Worm (Caenorhabditis elegans) whole organism, L2 larva: ENCODE measurements around the gene JC8.4.

Experiments
- C34F6.9 ChIP-seq: fragments of 150-350 bp; optimal IDR thresholded peaks from 2 replicates; lab custom pipeline; 2014; ENCODE audit warnings: missing biosample characterization, missing genetic modification characterization
- F13H6.1 ChIP-seq: sonication (generic microtip); optimal IDR thresholded peaks from 2 replicates; lab custom pipeline; 2016; ENCODE audit warnings: missing genetic modification characterization, missing compliant biosample characterization
- R02D3.7 ChIP-seq: fragments of 150-350 bp; optimal IDR thresholded peaks from 2 replicates; lab custom pipeline; 2014; ENCODE audit warnings: missing biosample characterization, missing genetic modification characterization
- Y55F3AM.14 ChIP-seq: fragments of 200-800 bp; sonication (Bioruptor generic); optimal IDR thresholded peaks from 2 replicates; lab custom pipeline; 2018; ENCODE audit warnings: mild to moderate bottlenecking, missing genetic modification characterization, missing compliant biosample characterization
- ZK546.5 ChIP-seq: sonication (generic microtip); optimal IDR thresholded peaks from 2 replicates; lab custom pipeline; 2017; ENCODE audit warnings: missing biosample characterization, missing genetic modification characterization
- alr-1 ChIP-seq: fragments of 150-350 bp; optimal IDR thresholded peaks from 2 replicates; lab custom pipeline; 2014; ENCODE audit warnings: missing biosample characterization, missing genetic modification characterization
- aly-2 ChIP-seq: fragments of 150-350 bp; optimal IDR thresholded peaks from 2 replicates; lab custom pipeline; 2014; ENCODE audit warnings: missing biosample characterization, missing genetic modification characterization
- ama-1 ChIP-seq: fragments of 150-350 bp; optimal IDR thresholded peaks from 2 replicates; lab custom pipeline; 2018; ENCODE audit warnings: inconsistent platforms
- blmp-1 ChIP-seq: sonication (generic microtip); optimal IDR thresholded peaks from 2 replicates; lab custom pipeline; 2017; ENCODE audit warnings: missing genetic modification characterization, mild to moderate bottlenecking, missing compliant biosample characterization, antibody characterized with exemption, moderate library complexity; ENCODE audit not compliant: insufficient read depth
- ceh-16 ChIP-seq: fragments of 150-350 bp; optimal IDR thresholded peaks from 2 replicates; lab custom pipeline; 2014; ENCODE audit warnings: missing biosample characterization, missing genetic modification characterization
- ceh-82 ChIP-seq: fragments of 150-350 bp; optimal IDR thresholded peaks from 2 replicates; lab custom pipeline; 2014; ENCODE audit warnings: missing biosample characterization, missing genetic modification characterization
- crh-2 ChIP-seq: sonication (generic microtip); optimal IDR thresholded peaks from 2 replicates; lab custom pipeline; 2017; ENCODE audit warnings: missing biosample characterization, missing genetic modification characterization
- dmd-4 ChIP-seq: sonication (generic microtip); optimal IDR thresholded peaks from 2 replicates; lab custom pipeline; 2017; ENCODE audit warnings: missing biosample characterization, missing genetic modification characterization
- elt-1 ChIP-seq: fragments of 150-350 bp; optimal IDR thresholded peaks from 2 replicates; lab custom pipeline; 2014; ENCODE audit warnings: missing biosample characterization, missing genetic modification characterization
- elt-3 ChIP-seq: sonication (generic microtip); optimal IDR thresholded peaks from 2 replicates; lab custom pipeline; 2017; ENCODE audit warnings: missing biosample characterization, missing genetic modification characterization
- fos-1 ChIP-seq: fragments of 150-350 bp; optimal IDR thresholded peaks from 2 replicates; lab custom pipeline; 2014; ENCODE audit warnings: missing biosample characterization, missing genetic modification characterization
- gmeb-1 ChIP-seq: fragments of 150-350 bp; optimal IDR thresholded peaks from 2 replicates; lab custom pipeline; 2014; ENCODE audit warnings: missing biosample characterization, missing genetic modification characterization
- lin-11 ChIP-seq: fragments of 150-350 bp; sonication (generic microtip); optimal IDR thresholded peaks from 2 replicates; lab custom pipeline; 2014; ENCODE audit warnings: missing biosample characterization, missing genetic modification characterization, inconsistent platforms, mixed read lengths
- lin-13 ChIP-seq: fragments of 150-350 bp; optimal IDR thresholded peaks from 2 replicates; lab custom pipeline; 2014; ENCODE audit warnings: missing biosample characterization, missing genetic modification reagents, missing genetic modification characterization
- lin-39 ChIP-seq: fragments of 150-350 bp; optimal IDR thresholded peaks from 2 replicates; lab custom pipeline; 2014; ENCODE audit warnings: missing biosample characterization, missing genetic modification reagents, missing genetic modification characterization
- lsy-2 ChIP-seq, 2 experiments: fragments of 150-350 bp in 1 of 2; sonication (generic microtip) in 1 of 2; optimal IDR thresholded peaks; 2 replicates each; lab custom pipeline; 2014 to 2017; ENCODE audit warnings: missing biosample characterization in 2 of 2, missing genetic modification characterization in 2 of 2
- mab-5 ChIP-seq: fragments of 150-350 bp; optimal IDR thresholded peaks from 2 replicates; lab custom pipeline; 2014; ENCODE audit warnings: missing biosample characterization, missing genetic modification characterization
- mbf-1 ChIP-seq: sonication (generic microtip); optimal IDR thresholded peaks from 2 replicates; lab custom pipeline; 2017; ENCODE audit warnings: missing biosample characterization, missing genetic modification characterization
- mdl-1 ChIP-seq, 2 experiments: fragments of 150-350 bp in 1 of 2; sonication (generic microtip) in 1 of 2; optimal IDR thresholded peaks; 2 replicates each; lab custom pipeline; 2017; ENCODE audit warnings: missing biosample characterization in 2 of 2, missing genetic modification characterization in 2 of 2
- nhr-10 ChIP-seq: sonication (generic microtip); optimal IDR thresholded peaks from 2 replicates; lab custom pipeline; 2017; ENCODE audit warnings: missing biosample characterization, missing genetic modification characterization
- nhr-11 ChIP-seq: fragments of 150-350 bp; optimal IDR thresholded peaks from 2 replicates; lab custom pipeline; 2014; ENCODE audit warnings: missing biosample characterization, missing genetic modification characterization
- nhr-12 ChIP-seq: fragments of 150-350 bp; optimal IDR thresholded peaks from 2 replicates; lab custom pipeline; 2014; ENCODE audit warnings: missing biosample characterization, missing genetic modification characterization
- nhr-129 ChIP-seq: fragments of 150-350 bp; optimal IDR thresholded peaks from 2 replicates; lab custom pipeline; 2014; ENCODE audit warnings: missing biosample characterization, missing genetic modification characterization
- nhr-21 ChIP-seq: fragments of 150-350 bp; optimal IDR thresholded peaks from 2 replicates; lab custom pipeline; 2014; ENCODE audit warnings: missing biosample characterization, missing genetic modification characterization
- nhr-23 ChIP-seq: fragments of 150-350 bp; optimal IDR thresholded peaks from 2 replicates; lab custom pipeline; 2014; ENCODE audit warnings: missing biosample characterization, missing genetic modification reagents, missing genetic modification characterization
- nhr-237 ChIP-seq: fragments of 150-350 bp; optimal IDR thresholded peaks from 2 replicates; lab custom pipeline; 2014; ENCODE audit warnings: missing biosample characterization, missing genetic modification characterization
- nhr-6 ChIP-seq: fragments of 150-350 bp; optimal IDR thresholded peaks from 2 replicates; lab custom pipeline; 2014; ENCODE audit warnings: missing biosample characterization, missing genetic modification characterization
- nhr-77 ChIP-seq: fragments of 150-350 bp; optimal IDR thresholded peaks from 2 replicates; lab custom pipeline; 2014; ENCODE audit warnings: missing biosample characterization, missing genetic modification characterization
- peb-1 ChIP-seq: fragments of 150-350 bp; optimal IDR thresholded peaks from 2 replicates; lab custom pipeline; 2014; ENCODE audit warnings: missing biosample characterization, missing genetic modification characterization
- sem-4 ChIP-seq: fragments of 150-350 bp; optimal IDR thresholded peaks from 2 replicates; lab custom pipeline; 2014; ENCODE audit warnings: missing biosample characterization, missing genetic modification reagents, missing genetic modification characterization
- skn-1 ChIP-seq: sonication (generic microtip); optimal IDR thresholded peaks from 2 replicates; lab custom pipeline; 2017; ENCODE audit warnings: missing biosample characterization, missing genetic modification characterization
- sma-3 ChIP-seq: sonication (generic microtip); optimal IDR thresholded peaks from 2 replicates; lab custom pipeline; 2016; ENCODE audit warnings: missing genetic modification reagents, missing genetic modification characterization, missing compliant biosample characterization
- sma-9 ChIP-seq, 2 experiments: fragments of 150-350 bp in 1 of 2; sonication (generic microtip) in 1 of 2; optimal IDR thresholded peaks; 2 replicates each; lab custom pipeline; 2014 to 2016; ENCODE audit warnings: missing genetic modification characterization in 2 of 2, mild to moderate bottlenecking in 1 of 2, missing biosample characterization in 1 of 2, missing compliant biosample characterization in 1 of 2, missing genetic modification reagents in 1 of 2, moderate library complexity in 1 of 2
- snpc-4 ChIP-seq: fragments of 150-350 bp; optimal IDR thresholded peaks from 2 replicates; lab custom pipeline; 2014; ENCODE audit warnings: missing biosample characterization, missing genetic modification characterization
- unc-39 ChIP-seq: fragments of 150-350 bp; optimal IDR thresholded peaks from 2 replicates; lab custom pipeline; 2014; ENCODE audit warnings: missing biosample characterization, missing genetic modification characterization
- unc-55 ChIP-seq: fragments of 150-350 bp; sonication (generic microtip); optimal IDR thresholded peaks from 3 replicates; lab custom pipeline; 2014; ENCODE audit warnings: missing biosample characterization, missing genetic modification reagents, missing genetic modification characterization
- unc-62 ChIP-seq: fragments of 150-350 bp; optimal IDR thresholded peaks from 2 replicates; lab custom pipeline; 2014; ENCODE audit warnings: missing biosample characterization, missing genetic modification reagents, missing genetic modification characterization
- ztf-1 ChIP-seq: fragments of 200-800 bp; sonication (Bioruptor generic); conservative IDR thresholded peaks from 2 replicates; pipeline ENCODE4 v1.3.6; 2022; ENCODE audit warnings: missing genetic modification characterization, missing compliant biosample characterization
- ztf-11 ChIP-seq: sonication (generic microtip); optimal IDR thresholded peaks from 2 replicates; lab custom pipeline; 2017; ENCODE audit warnings: missing biosample characterization, missing genetic modification characterization

Gene JC8.4

DNA sequence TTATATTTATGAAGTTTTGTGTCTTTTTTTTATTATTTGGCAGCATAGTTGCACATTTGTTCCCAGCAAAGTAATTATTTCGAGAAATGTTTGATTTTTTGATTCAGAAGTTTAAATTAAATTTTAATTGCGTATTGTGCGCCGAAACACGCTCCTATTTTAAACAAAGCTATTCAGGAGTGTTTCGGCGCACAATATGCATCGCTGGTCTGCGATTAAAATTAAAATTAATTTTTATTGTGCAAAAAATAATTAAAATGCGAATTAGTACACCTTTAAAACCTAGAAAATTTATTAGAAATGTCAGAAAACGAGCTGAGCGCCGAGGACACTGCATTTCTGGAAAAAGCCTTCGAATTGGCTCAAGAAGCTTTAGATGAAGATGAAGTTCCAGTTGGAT, at the start of gene JC8.4:
Gene JC8.4, plus strand, starts transcription at position 301 of the 400 bp plus-strand sequence.
- no peak for TF ChIP-seq blmp-1 (tag; lab: Kevin White, UChicago)
- TF ChIP-seq elt-1 (tag; lab: Kevin White, UChicago): no peak
- no peak for TF ChIP-seq nhr-129 (tag; lab: Kevin White, UChicago)
- no peak for TF ChIP-seq nhr-237
- TF ChIP-seq nhr-77 (tag; lab: Kevin White, UChicago): no peak
- TF ChIP-seq ceh-16 (tag; lab: Kevin White, UChicago): no peak

DNA sequence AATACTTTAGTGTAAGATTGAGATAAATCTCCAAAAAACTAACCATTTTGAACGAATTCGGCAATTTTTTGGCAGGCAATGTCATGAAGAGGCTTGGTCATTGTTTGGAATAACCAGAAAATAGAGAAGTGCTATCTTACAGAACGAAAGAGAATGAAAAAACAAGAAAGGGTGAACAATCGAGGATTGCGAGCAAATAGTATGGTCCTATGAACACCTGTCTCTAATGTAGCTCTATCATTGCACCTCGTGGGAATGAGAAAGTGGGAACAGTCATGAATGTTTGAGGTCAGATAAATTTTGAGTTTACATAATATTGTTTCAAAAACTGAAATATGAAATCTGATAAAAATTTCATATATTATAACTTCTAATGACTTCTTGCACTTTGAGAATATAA, 46.2 kb upstream of the JC8.4 start, which contains the start of gene C48D1.1:
Gene C48D1.1, minus strand, starts transcription at position 101 of the 400 bp plus-strand sequence.
- TF ChIP-seq nhr-237 (no peak), peb-1 (tag; lab: Kevin White, UChicago) (no peak), unc-55 (GFP tag; lab: Kevin White, UChicago) (no peak), R02D3.7 (tag; lab: Kevin White, UChicago) (no peak), lin-13 (no peak), nhr-10 (tag; lab: Kevin White, UChicago) (no peak), aly-2 (tag; lab: Kevin White, UChicago) (no peak), unc-39 (tag; lab: Kevin White, UChicago) (no peak), lin-39 (no peak), nhr-23 (tag; lab: Kevin White, UChicago) (no peak), elt-3 (tag; lab: Kevin White, UChicago) (no peak), ceh-82 (tag; lab: Kevin White, UChicago) (no peak), lin-11 (tag; lab: Kevin White, UChicago) (no peak), blmp-1 (tag; lab: Kevin White, UChicago) (no peak)

DNA sequence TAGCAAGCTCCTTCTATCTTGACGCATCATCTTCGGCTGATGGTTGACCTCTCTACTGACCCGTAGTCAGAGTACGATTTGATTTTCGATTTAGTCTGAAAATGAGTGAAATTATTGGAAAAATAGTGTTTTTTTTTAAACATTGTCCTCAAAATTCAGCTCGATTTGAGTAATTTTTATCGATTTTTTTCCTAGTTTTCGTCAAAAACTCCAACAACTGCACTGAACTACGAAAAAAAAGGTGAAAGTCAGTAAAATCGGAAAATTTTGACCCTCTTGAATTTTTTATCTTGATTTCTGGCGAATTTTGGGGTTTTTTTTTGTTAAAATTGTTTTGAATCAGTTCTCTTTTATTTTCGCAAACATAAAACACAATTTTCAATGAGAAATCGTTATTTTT, 39.4 kb upstream of the JC8.4 start, which contains the start of gene ced-3:
Gene ced-3, minus strand, starts transcription at position 101 of the 400 bp plus-strand sequence.
- no peak for TF ChIP-seq mab-5
- TF ChIP-seq sma-3: no peak
- TF ChIP-seq nhr-11: no peak
- TF ChIP-seq ZK546.5 (tag; lab: Kevin White, UChicago): no peak
- TF ChIP-seq crh-2 (tag; lab: Kevin White, UChicago): no peak
- TF ChIP-seq nhr-12 (tag; lab: Kevin White, UChicago): no peak
- no peak for TF ChIP-seq ztf-11 (tag; lab: Kevin White, UChicago)
- no peak for TF ChIP-seq nhr-6 (tag; lab: Kevin White, UChicago)
- TF ChIP-seq nhr-10 (tag; lab: Kevin White, UChicago): no peak
- no peak for TF ChIP-seq fos-1 (tag; lab: Kevin White, UChicago)
- no peak for TF ChIP-seq lin-39
- TF ChIP-seq gmeb-1: no peak
- TF ChIP-seq sma-9 (GFP tag; optimal IDR thresholded peaks at IDR 0.05; lab: Kevin White, UChicago): no peak
- no peak for TF ChIP-seq sma-9 (tag; optimal IDR thresholded peaks at IDR 0.05; lab: Kevin White, UChicago)

DNA sequence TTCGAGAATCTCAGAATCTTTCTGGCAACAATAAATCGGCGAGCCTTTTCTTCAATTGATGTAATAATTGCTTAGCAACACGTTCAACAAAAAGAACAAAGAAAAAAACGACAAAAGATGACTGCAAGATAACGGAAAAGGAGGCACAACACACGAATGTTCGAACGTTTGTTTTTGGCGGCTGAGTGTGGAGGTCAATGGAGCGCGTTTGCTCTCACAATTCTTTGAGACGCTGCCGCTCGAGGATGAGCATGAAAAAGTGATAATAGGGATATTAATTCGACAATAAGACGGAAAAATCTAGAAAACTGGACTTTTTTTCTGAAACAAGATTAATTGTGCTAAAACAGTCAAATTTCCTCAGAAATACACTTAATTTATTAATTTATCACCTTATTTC, 37.6 kb upstream of the JC8.4 start:
- TF ChIP-seq mbf-1 (tag; lab: Kevin White, UChicago) (no peak), mab-5 (no peak), snpc-4 (tag; lab: Kevin White, UChicago) (no peak), elt-3 (tag; lab: Kevin White, UChicago) (no peak), ceh-82 (tag; lab: Kevin White, UChicago) (no peak), mdl-1 (tag; optimal IDR thresholded peaks at IDR 0.05; lab: Kevin White, UChicago) (no peak), peb-1 (tag; lab: Kevin White, UChicago) (no peak), ama-1 (no peak), skn-1 (no peak), dmd-4 (tag; lab: Kevin White, UChicago) (no peak), fos-1 (tag; lab: Kevin White, UChicago) (peak; percentile 7), nhr-6 (tag; lab: Kevin White, UChicago) (no peak), nhr-77 (tag; lab: Kevin White, UChicago) (no peak), F13H6.1 (no peak), ztf-1 (GFP tag; lab: Robert Waterston, UW) (no peak), lsy-2 (tag; optimal IDR thresholded peaks at IDR 0.05; lab: Kevin White, UChicago) (peak in 1 of 2 experiments; percentile 45), nhr-237 (no peak), nhr-21 (tag; lab: Kevin White, UChicago) (no peak), unc-62 (GFP tag; lab: Kevin White, UChicago) (no peak), sma-9 (GFP tag; optimal IDR thresholded peaks at IDR 0.05; lab: Kevin White, UChicago) (no peak), sma-9 (tag; optimal IDR thresholded peaks at IDR 0.05; lab: Kevin White, UChicago) (no peak), gmeb-1 (peak; percentile 65), unc-39 (tag; lab: Kevin White, UChicago) (no peak), nhr-23 (tag; lab: Kevin White, UChicago) (no peak), nhr-129 (tag; lab: Kevin White, UChicago) (peak; percentile 84), elt-1 (tag; lab: Kevin White, UChicago) (no peak), ztf-11 (tag; lab: Kevin White, UChicago) (no peak), unc-55 (GFP tag; lab: Kevin White, UChicago) (peak; percentile 50), nhr-12 (tag; lab: Kevin White, UChicago) (no peak), Y55F3AM.14 (no peak), aly-2 (tag; lab: Kevin White, UChicago) (no peak), lin-39 (no peak), sem-4 (tag; lab: Kevin White, UChicago) (no peak), alr-1 (tag; lab: Kevin White, UChicago) (no peak), lin-13 (no peak), crh-2 (tag; lab: Kevin White, UChicago) (no peak), C34F6.9 (tag; lab: Kevin White, UChicago) (peak; percentile 38)
